Worm (Caenorhabditis elegans): ENCODE results near the gene fbxb-57.
"Not testable (repeated sequence)": the region's sequence is repeated elsewhere in the genome, so short reads cannot be mapped to it uniquely, and the experiment has no call there.

ce11 chrV:19317058-19317457 is 28.5 kb downstream of the fbxb-57 start, which contains the start of gene srh-208:
- TF ChIP-seq him-1, W03F9.2, dao-5 (tag; optimal IDR thresholded peaks at IDR 0.05): not testable (repeated sequence)

All from whole organism, L4/young adult.